Worm (Caenorhabditis elegans) whole organism, L4/young adult: Measurements from ENCODE around the gene fkh-7.

ENCODE experiments used
- W03F9.2 ChIP-seq: fragments of 150-350 bp; optimal IDR thresholded peaks from 2 replicates; lab custom pipeline; 2014; ENCODE audit warnings: missing biosample characterization, missing genetic modification characterization
- him-1 ChIP-seq: sonication (generic microtip); optimal IDR thresholded peaks from 2 replicates; lab custom pipeline; 2016; ENCODE audit warnings: missing genotype, missing genetic modification reagents, missing genetic modification characterization, missing compliant biosample characterization

DNA sequence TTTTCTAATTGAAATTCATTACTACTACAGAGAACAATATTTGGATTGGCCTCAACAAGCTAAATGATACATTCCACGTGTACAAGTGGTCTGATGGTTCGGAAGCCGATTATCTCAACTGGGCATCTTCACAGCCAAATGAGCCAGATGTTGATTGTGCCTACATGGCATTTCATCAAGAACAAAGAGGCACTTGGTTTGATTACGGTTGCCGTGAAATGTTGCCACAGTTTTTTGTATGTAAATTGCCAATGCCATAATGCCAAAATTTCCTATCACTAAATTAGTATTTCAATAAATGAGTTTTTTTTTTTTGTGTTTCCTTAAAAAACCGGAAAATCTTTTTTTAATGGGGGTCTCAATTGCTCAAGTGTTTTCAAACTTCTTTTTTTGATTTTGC lies 70.2 kb downstream of the fkh-7 start:
- TF ChIP-seq W03F9.2 (tag; lab: Kevin White, UChicago) (no peak), him-1 (tag; lab: Kevin White, UChicago) (no peak)
